Worm (Caenorhabditis elegans) whole organism, L1 larva: ENCODE data around the gene Y57G7A.3.

Experiments used
- C04F5.9 ChIP-seq: sonication (generic microtip); optimal IDR thresholded peaks from 2 replicates; lab custom pipeline; 2016; ENCODE audit warnings: missing genetic modification characterization, missing compliant biosample characterization
- C16A3.4 ChIP-seq: fragments of 150-350 bp; optimal IDR thresholded peaks from 2 replicates; lab custom pipeline; 2014; ENCODE audit warnings: missing biosample characterization, missing genetic modification characterization
- C34B4.2 ChIP-seq: sonication (generic microtip); optimal IDR thresholded peaks from 2 replicates; lab custom pipeline; 2017; ENCODE audit warnings: mild to moderate bottlenecking, missing genetic modification characterization, missing compliant biosample characterization
- F16B12.6 ChIP-seq: fragments of 150-350 bp; optimal IDR thresholded peaks from 2 replicates; lab custom pipeline; 2014; ENCODE audit warnings: missing biosample characterization, missing genetic modification characterization
- alr-1 ChIP-seq: fragments of 200-800 bp; sonication (Bioruptor generic); optimal IDR thresholded peaks from 2 replicates; lab custom pipeline; 2018; ENCODE audit warnings: borderline replicate concordance, mild to moderate bottlenecking, missing genetic modification characterization, missing compliant biosample characterization
- aly-2 ChIP-seq: fragments of 150-350 bp; optimal IDR thresholded peaks from 2 replicates; lab custom pipeline; 2014; ENCODE audit warnings: missing biosample characterization, missing genetic modification characterization
- ama-1 ChIP-seq: fragments of 150-350 bp; optimal IDR thresholded peaks from 2 replicates; lab custom pipeline; 2014
- blmp-1 ChIP-seq: fragments of 150-350 bp; optimal IDR thresholded peaks from 2 replicates; lab custom pipeline; 2014; ENCODE audit warnings: missing biosample characterization, missing genetic modification characterization
- ceh-8 ChIP-seq: fragments of 200-800 bp; sonication (Bioruptor generic); optimal IDR thresholded peaks from 2 replicates; lab custom pipeline; 2018; ENCODE audit warnings: mild to moderate bottlenecking, missing genetic modification characterization, moderate library complexity, missing compliant biosample characterization
- ceh-82 ChIP-seq, 3 experiments: fragments of 150-350 bp in 1 of 3; sonication (generic microtip) in 2 of 3; optimal IDR thresholded peaks; 2 replicates each; lab custom pipeline; 2014 to 2017; ENCODE audit warnings: missing biosample characterization in 3 of 3, missing genetic modification characterization in 3 of 3
- ceh-88 ChIP-seq: fragments of 200-800 bp; sonication (Bioruptor generic); IDR thresholded peaks from 2 replicates; pipeline ENCODE4 v1.3.6; 2022; ENCODE audit warnings: missing genetic modification characterization, missing compliant biosample characterization
- ces-1 ChIP-seq: fragments of 150-350 bp; optimal IDR thresholded peaks from 2 replicates; lab custom pipeline; 2014; ENCODE audit warnings: missing biosample characterization, missing genetic modification reagents, missing genetic modification characterization
- dsc-1 ChIP-seq: sonication (generic microtip); optimal IDR thresholded peaks from 2 replicates; lab custom pipeline; 2016; ENCODE audit warnings: mild to moderate bottlenecking, missing genetic modification characterization, missing compliant biosample characterization
- efl-1 ChIP-seq, 4 experiments: fragments of 150-350 bp; optimal IDR thresholded peaks in 3 of 4; peaks in 1 of 4; 1 replicate in 1 of 4; 2 replicates in 3 of 4; lab custom pipeline; 2014; ENCODE audit warnings: missing biosample characterization in 2 of 4, missing genetic modification characterization in 2 of 4, missing genetic modification reagents in 2 of 4
- elt-3 ChIP-seq, 6 experiments: fragments of 150-350 bp in 1 of 6; sonication (generic microtip); optimal IDR thresholded peaks; 2 replicates each; lab custom pipeline; 2017 to 2018; ENCODE audit warnings: missing biosample characterization in 6 of 6, missing genetic modification characterization in 6 of 6, inconsistent platforms in 1 of 6
- fkh-8 ChIP-seq: sonication (generic microtip); optimal IDR thresholded peaks from 2 replicates; lab custom pipeline; 2016; ENCODE audit warnings: mild to moderate bottlenecking, missing genetic modification characterization, missing compliant biosample characterization
- fos-1 ChIP-seq: fragments of 150-350 bp; optimal IDR thresholded peaks from 2 replicates; lab custom pipeline; 2014; ENCODE audit warnings: missing biosample characterization, missing genetic modification characterization
- hlh-4 ChIP-seq: sonication (generic microtip); optimal IDR thresholded peaks from 2 replicates; lab custom pipeline; 2016; ENCODE audit warnings: mild to moderate bottlenecking, missing genetic modification characterization, missing compliant biosample characterization
- hpl-2 ChIP-seq: fragments of 150-350 bp; optimal IDR thresholded peaks from 2 replicates; lab custom pipeline; 2014; ENCODE audit warnings: missing biosample characterization, missing genetic modification reagents, missing genetic modification characterization
- isw-1 ChIP-seq: fragments of 200-800 bp; sonication (Bioruptor generic); IDR thresholded peaks from 2 replicates; pipeline ENCODE4 v1.3.6; 2022; ENCODE audit warnings: missing genetic modification characterization, missing compliant biosample characterization
- jun-1 ChIP-seq: fragments of 150-350 bp; optimal IDR thresholded peaks from 2 replicates; lab custom pipeline; 2014; ENCODE audit warnings: missing biosample characterization, missing genetic modification reagents, missing genetic modification characterization
- lin-14 ChIP-seq: fragments of 200-800 bp; sonication (Bioruptor generic); optimal IDR thresholded peaks from 2 replicates; lab custom pipeline; 2018; ENCODE audit warnings: mild to moderate bottlenecking, missing genetic modification characterization, moderate library complexity, missing compliant biosample characterization
- lin-35 ChIP-seq, 2 experiments: fragments of 150-350 bp; optimal IDR thresholded peaks; 2 replicates each; lab custom pipeline; 2014; ENCODE audit warnings: missing biosample characterization in 2 of 2, missing genetic modification characterization in 2 of 2, missing genetic modification reagents in 2 of 2
- lir-3 ChIP-seq: sonication (generic microtip); optimal IDR thresholded peaks from 2 replicates; lab custom pipeline; 2016; ENCODE audit warnings: mild to moderate bottlenecking, missing genetic modification characterization, moderate library complexity, missing compliant biosample characterization; ENCODE audit not compliant: poor library complexity
- mab-9 ChIP-seq: fragments of 200-800 bp; sonication (Bioruptor generic); IDR thresholded peaks from 2 replicates; pipeline ENCODE4 v1.3.6; 2022; ENCODE audit warnings: missing genetic modification reagents, missing genetic modification characterization, missing compliant biosample characterization
- mdl-1 ChIP-seq, 2 experiments: fragments of 150-350 bp; optimal IDR thresholded peaks; 2 replicates each; lab custom pipeline; 2014 to 2017; ENCODE audit warnings: missing biosample characterization in 2 of 2, missing genetic modification characterization in 2 of 2, inconsistent platforms in 1 of 2
- nhr-12 ChIP-seq: sonication (generic microtip); optimal IDR thresholded peaks from 2 replicates; lab custom pipeline; 2017; ENCODE audit warnings: missing biosample characterization, missing genetic modification characterization
- nhr-28 ChIP-seq: fragments of 150-350 bp; optimal IDR thresholded peaks from 2 replicates; lab custom pipeline; 2014; ENCODE audit warnings: missing biosample characterization, missing genetic modification characterization
- nhr-47 ChIP-seq: sonication (generic microtip); optimal IDR thresholded peaks from 2 replicates; lab custom pipeline; 2016; ENCODE audit warnings: mild to moderate bottlenecking, missing genetic modification characterization, moderate library complexity, missing compliant biosample characterization
- nhr-77 ChIP-seq: fragments of 150-350 bp; optimal IDR thresholded peaks from 2 replicates; lab custom pipeline; 2014; ENCODE audit warnings: missing biosample characterization, missing genetic modification characterization
- nhr-84 ChIP-seq: sonication (generic microtip); optimal IDR thresholded peaks from 2 replicates; lab custom pipeline; 2017; ENCODE audit warnings: missing biosample characterization, missing genetic modification characterization
- pag-3 ChIP-seq: sonication (generic microtip); optimal IDR thresholded peaks from 2 replicates; lab custom pipeline; 2017; ENCODE audit warnings: missing genetic modification characterization, mild to moderate bottlenecking, missing compliant biosample characterization, antibody characterized with exemption, borderline replicate concordance; ENCODE audit not compliant: insufficient read depth
- rnt-1 ChIP-seq: sonication (generic microtip); optimal IDR thresholded peaks from 2 replicates; lab custom pipeline; 2016; ENCODE audit warnings: mild to moderate bottlenecking, missing genetic modification characterization, moderate library complexity, missing compliant biosample characterization
- skn-1 ChIP-seq: fragments of 150-350 bp; optimal IDR thresholded peaks from 2 replicates; lab custom pipeline; 2014; ENCODE audit warnings: missing biosample characterization, missing genetic modification characterization
- snpc-4 ChIP-seq: fragments of 150-350 bp; optimal IDR thresholded peaks from 2 replicates; lab custom pipeline; 2014; ENCODE audit warnings: missing biosample characterization, missing genetic modification characterization
- snu-23 ChIP-seq: sonication (generic microtip); optimal IDR thresholded peaks from 2 replicates; lab custom pipeline; 2016; ENCODE audit warnings: missing genetic modification characterization, missing compliant biosample characterization
- tbx-2 ChIP-seq: sonication (generic microtip); optimal IDR thresholded peaks from 2 replicates; lab custom pipeline; 2016; ENCODE audit warnings: missing genetic modification characterization, missing compliant biosample characterization
- unc-62 ChIP-seq: fragments of 150-350 bp; optimal IDR thresholded peaks from 2 replicates; lab custom pipeline; 2014; ENCODE audit warnings: missing biosample characterization, missing genetic modification reagents, missing genetic modification characterization
- vab-15 ChIP-seq: sonication (generic microtip); optimal IDR thresholded peaks from 2 replicates; lab custom pipeline; 2017; ENCODE audit warnings: missing genotype, mild to moderate bottlenecking, missing genetic modification characterization, missing compliant biosample characterization
- ztf-4 ChIP-seq: fragments of 150-350 bp; optimal IDR thresholded peaks from 2 replicates; lab custom pipeline; 2014; ENCODE audit warnings: missing biosample characterization, missing genetic modification characterization

The Y57G7A.3 gene

ce11 chrII:1246855-1247259 is 38.7 kb upstream of the Y57G7A.3 start (continued):
- TF ChIP-seq C34B4.2 (tag; lab: Kevin White, UChicago) = no peak
- peak; percentile 75 for TF ChIP-seq rnt-1 (tag; lab: Kevin White, UChicago)
- TF ChIP-seq nhr-28 (tag; lab: Kevin White, UChicago) = no peak
- peak; percentile 64 for TF ChIP-seq fkh-8 (tag; lab: Kevin White, UChicago)
- TF ChIP-seq ztf-4 (tag; lab: Kevin White, UChicago) = peak; percentile 91
- no peak for TF ChIP-seq unc-62 (GFP tag; lab: Kevin White, UChicago)
- peak; percentile 73 for TF ChIP-seq snu-23
- TF ChIP-seq lin-35 (GFP tag; optimal IDR thresholded peaks at IDR 0.05; lab: Kevin White, UChicago) = peak; percentile 54 to 55
- peak; percentile 56 to 78 for TF ChIP-seq efl-1 (optimal IDR thresholded peaks at IDR 0.05; lab: Kevin White, UChicago)
- TF ChIP-seq efl-1 (GFP tag; optimal IDR thresholded peaks at IDR 0.05 in 1 of 2; lab: Kevin White, UChicago) = peak in 1 of 2 experiments; percentile 28
- no peak for TF ChIP-seq ama-1 (lab: Kevin White, UChicago)
- TF ChIP-seq skn-1 (tag; lab: Kevin White, UChicago) = peak; percentile 55
- peak; percentile 30 for TF ChIP-seq dsc-1
- TF ChIP-seq blmp-1 (tag; lab: Kevin White, UChicago) = peak; percentile 85
- no peak for TF ChIP-seq vab-15 (tag; lab: Kevin White, UChicago)
- TF ChIP-seq lin-14 (GFP tag; lab: Kevin White, UChicago) = peak; percentile 91
- TF ChIP-seq C04F5.9 (tag; lab: Kevin White, UChicago) = peak; percentile 34
- TF ChIP-seq aly-2 (tag; lab: Kevin White, UChicago) = no peak
- TF ChIP-seq ceh-82 (tag; optimal IDR thresholded peaks at IDR 0.05; lab: Kevin White, UChicago) = peak in 2 of 3 experiments; percentile 67 to 74
- peak; percentile 44 for TF ChIP-seq isw-1 (GFP tag; lab: Robert Waterston, UW)
- TF ChIP-seq ces-1 (GFP tag; lab: Kevin White, UChicago) = no peak
- peak; percentile 82 for TF ChIP-seq nhr-47 (tag; lab: Kevin White, UChicago)
- peak; percentile 83 for TF ChIP-seq jun-1 (tag; lab: Kevin White, UChicago)
- TF ChIP-seq fos-1 = peak; percentile 29
- TF ChIP-seq nhr-12 (tag; lab: Kevin White, UChicago) = no peak
- TF ChIP-seq, all 84 proteins: peak for 40

- TF ChIP-seq elt-3 (tag; optimal IDR thresholded peaks at IDR 0.05; lab: Kevin White, UChicago) = no peak
- no peak for TF ChIP-seq lin-35 (GFP tag; optimal IDR thresholded peaks at IDR 0.05; lab: Kevin White, UChicago)
- TF ChIP-seq ceh-88 (GFP tag; lab: Robert Waterston, UW) = no peak
- TF ChIP-seq nhr-47 (tag; lab: Kevin White, UChicago) = no peak
- no peak for TF ChIP-seq vab-15 (tag; lab: Kevin White, UChicago)
- no peak for TF ChIP-seq jun-1 (tag; lab: Kevin White, UChicago)
- TF ChIP-seq hpl-2 (GFP tag; lab: Kevin White, UChicago) = no peak
Measured at ce11 chrII:1252259-1252658, 33.3 kb upstream of the Y57G7A.3 start, which contains the start of gene lin-42. Gene lin-42 (minus strand): TSS chrII:1252359.

DNA sequence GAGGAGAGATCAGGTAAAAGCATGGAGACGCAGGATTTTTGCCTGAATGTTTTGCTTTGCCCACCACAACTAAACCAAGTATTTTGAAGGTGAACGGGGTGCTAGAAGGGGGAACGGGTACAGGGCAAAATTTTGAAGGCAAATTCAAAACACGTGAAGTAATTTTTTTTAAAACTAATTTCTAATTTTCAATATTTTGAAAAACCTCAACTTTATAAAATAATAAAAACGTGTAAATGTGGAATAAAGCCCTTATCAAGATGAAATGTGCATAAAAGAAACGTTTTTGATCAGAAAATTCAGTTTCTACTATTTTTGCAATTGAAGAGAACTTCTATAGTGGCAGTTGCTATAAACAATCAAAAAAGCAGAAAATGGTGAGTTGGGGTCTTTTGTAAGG is 29.9 kb upstream of the Y57G7A.3 start, which contains the start of gene clec-119:
TSS of gene clec-119 (plus strand) at position 301 of the 400 bp plus-strand sequence.
- TF ChIP-seq hlh-4 (tag; lab: Kevin White, UChicago) (no peak), pag-3 (tag; lab: Kevin White, UChicago) (no peak), nhr-84 (tag; lab: Kevin White, UChicago) (no peak), lir-3 (no peak), ces-1 (GFP tag; lab: Kevin White, UChicago) (no peak), C16A3.4 (no peak), alr-1 (tag; lab: Kevin White, UChicago) (no peak), jun-1 (tag; lab: Kevin White, UChicago) (no peak), tbx-2 (tag; lab: Kevin White, UChicago) (no peak), vab-15 (tag; lab: Kevin White, UChicago) (no peak), ceh-8 (GFP tag; lab: Kevin White, UChicago) (no peak), skn-1 (tag; lab: Kevin White, UChicago) (no peak), snpc-4 (tag; lab: Kevin White, UChicago) (no peak), nhr-77 (tag; lab: Kevin White, UChicago) (no peak), mdl-1 (tag; optimal IDR thresholded peaks at IDR 0.05; lab: Kevin White, UChicago) (no peak), F16B12.6 (tag; lab: Kevin White, UChicago) (no peak), mab-9 (no peak)
